Worm (Caenorhabditis elegans) whole organism, L2 larva: ENCODE results near the gene C03B1.9.

Experiments used
- C34F6.9 ChIP-seq: fragments of 150-350 bp; optimal IDR thresholded peaks from 2 replicates; lab custom pipeline; 2014; ENCODE audit warnings: missing biosample characterization, missing genetic modification characterization
- ZK546.5 ChIP-seq: sonication (generic microtip); optimal IDR thresholded peaks from 2 replicates; lab custom pipeline; 2017; ENCODE audit warnings: missing biosample characterization, missing genetic modification characterization
- alr-1 ChIP-seq: fragments of 150-350 bp; optimal IDR thresholded peaks from 2 replicates; lab custom pipeline; 2014; ENCODE audit warnings: missing biosample characterization, missing genetic modification characterization
- aly-2 ChIP-seq: fragments of 150-350 bp; optimal IDR thresholded peaks from 2 replicates; lab custom pipeline; 2014; ENCODE audit warnings: missing biosample characterization, missing genetic modification characterization
- ama-1 ChIP-seq: fragments of 150-350 bp; optimal IDR thresholded peaks from 2 replicates; lab custom pipeline; 2018; ENCODE audit warnings: inconsistent platforms
- blmp-1 ChIP-seq: sonication (generic microtip); optimal IDR thresholded peaks from 2 replicates; lab custom pipeline; 2017; ENCODE audit warnings: missing genetic modification characterization, mild to moderate bottlenecking, missing compliant biosample characterization, antibody characterized with exemption, moderate library complexity; ENCODE audit not compliant: insufficient read depth
- ceh-82 ChIP-seq: fragments of 150-350 bp; optimal IDR thresholded peaks from 2 replicates; lab custom pipeline; 2014; ENCODE audit warnings: missing biosample characterization, missing genetic modification characterization
- crh-2 ChIP-seq: sonication (generic microtip); optimal IDR thresholded peaks from 2 replicates; lab custom pipeline; 2017; ENCODE audit warnings: missing biosample characterization, missing genetic modification characterization
- dmd-4 ChIP-seq: sonication (generic microtip); optimal IDR thresholded peaks from 2 replicates; lab custom pipeline; 2017; ENCODE audit warnings: missing biosample characterization, missing genetic modification characterization
- egl-27 ChIP-seq: sonication (generic microtip); optimal IDR thresholded peaks from 3 replicates; lab custom pipeline; 2017; ENCODE audit warnings: missing biosample characterization, missing genetic modification reagents, missing genetic modification characterization
- elt-1 ChIP-seq: fragments of 150-350 bp; optimal IDR thresholded peaks from 2 replicates; lab custom pipeline; 2014; ENCODE audit warnings: missing biosample characterization, missing genetic modification characterization
- elt-3 ChIP-seq: sonication (generic microtip); optimal IDR thresholded peaks from 2 replicates; lab custom pipeline; 2017; ENCODE audit warnings: missing biosample characterization, missing genetic modification characterization
- fos-1 ChIP-seq: fragments of 150-350 bp; optimal IDR thresholded peaks from 2 replicates; lab custom pipeline; 2014; ENCODE audit warnings: missing biosample characterization, missing genetic modification characterization
- lin-11 ChIP-seq: fragments of 150-350 bp; sonication (generic microtip); optimal IDR thresholded peaks from 2 replicates; lab custom pipeline; 2014; ENCODE audit warnings: missing biosample characterization, missing genetic modification characterization, inconsistent platforms, mixed read lengths
- lin-13 ChIP-seq: fragments of 150-350 bp; optimal IDR thresholded peaks from 2 replicates; lab custom pipeline; 2014; ENCODE audit warnings: missing biosample characterization, missing genetic modification reagents, missing genetic modification characterization
- lin-39 ChIP-seq: fragments of 150-350 bp; optimal IDR thresholded peaks from 2 replicates; lab custom pipeline; 2014; ENCODE audit warnings: missing biosample characterization, missing genetic modification reagents, missing genetic modification characterization
- mab-5 ChIP-seq: fragments of 150-350 bp; optimal IDR thresholded peaks from 2 replicates; lab custom pipeline; 2014; ENCODE audit warnings: missing biosample characterization, missing genetic modification characterization
- mdl-1 ChIP-seq, 2 experiments: fragments of 150-350 bp in 1 of 2; sonication (generic microtip) in 1 of 2; optimal IDR thresholded peaks; 2 replicates each; lab custom pipeline; 2017; ENCODE audit warnings: missing biosample characterization in 2 of 2, missing genetic modification characterization in 2 of 2
- nhr-10 ChIP-seq: sonication (generic microtip); optimal IDR thresholded peaks from 2 replicates; lab custom pipeline; 2017; ENCODE audit warnings: missing biosample characterization, missing genetic modification characterization
- nhr-11 ChIP-seq: fragments of 150-350 bp; optimal IDR thresholded peaks from 2 replicates; lab custom pipeline; 2014; ENCODE audit warnings: missing biosample characterization, missing genetic modification characterization
- nhr-12 ChIP-seq: fragments of 150-350 bp; optimal IDR thresholded peaks from 2 replicates; lab custom pipeline; 2014; ENCODE audit warnings: missing biosample characterization, missing genetic modification characterization
- nhr-129 ChIP-seq: fragments of 150-350 bp; optimal IDR thresholded peaks from 2 replicates; lab custom pipeline; 2014; ENCODE audit warnings: missing biosample characterization, missing genetic modification characterization
- nhr-21 ChIP-seq: fragments of 150-350 bp; optimal IDR thresholded peaks from 2 replicates; lab custom pipeline; 2014; ENCODE audit warnings: missing biosample characterization, missing genetic modification characterization
- nhr-23 ChIP-seq: fragments of 150-350 bp; optimal IDR thresholded peaks from 2 replicates; lab custom pipeline; 2014; ENCODE audit warnings: missing biosample characterization, missing genetic modification reagents, missing genetic modification characterization
- nhr-237 ChIP-seq: fragments of 150-350 bp; optimal IDR thresholded peaks from 2 replicates; lab custom pipeline; 2014; ENCODE audit warnings: missing biosample characterization, missing genetic modification characterization
- nhr-25 ChIP-seq: fragments of 150-350 bp; sonication (generic microtip); optimal IDR thresholded peaks from 3 replicates; lab custom pipeline; 2014; ENCODE audit warnings: missing biosample characterization, missing genetic modification characterization
- nhr-6 ChIP-seq: fragments of 150-350 bp; optimal IDR thresholded peaks from 2 replicates; lab custom pipeline; 2014; ENCODE audit warnings: missing biosample characterization, missing genetic modification characterization
- sem-4 ChIP-seq: fragments of 150-350 bp; optimal IDR thresholded peaks from 2 replicates; lab custom pipeline; 2014; ENCODE audit warnings: missing biosample characterization, missing genetic modification reagents, missing genetic modification characterization
- sma-3 ChIP-seq: sonication (generic microtip); optimal IDR thresholded peaks from 2 replicates; lab custom pipeline; 2016; ENCODE audit warnings: missing genetic modification reagents, missing genetic modification characterization, missing compliant biosample characterization
- snpc-4 ChIP-seq: fragments of 150-350 bp; optimal IDR thresholded peaks from 2 replicates; lab custom pipeline; 2014; ENCODE audit warnings: missing biosample characterization, missing genetic modification characterization
- unc-55 ChIP-seq: fragments of 150-350 bp; sonication (generic microtip); optimal IDR thresholded peaks from 3 replicates; lab custom pipeline; 2014; ENCODE audit warnings: missing biosample characterization, missing genetic modification reagents, missing genetic modification characterization
- unc-62 ChIP-seq: fragments of 150-350 bp; optimal IDR thresholded peaks from 2 replicates; lab custom pipeline; 2014; ENCODE audit warnings: missing biosample characterization, missing genetic modification reagents, missing genetic modification characterization
- zag-1 ChIP-seq: fragments of 150-350 bp; optimal IDR thresholded peaks from 2 replicates; lab custom pipeline; 2014; ENCODE audit warnings: missing biosample characterization, missing genetic modification characterization
- ztf-1 ChIP-seq: fragments of 200-800 bp; sonication (Bioruptor generic); conservative IDR thresholded peaks from 2 replicates; pipeline ENCODE4 v1.3.6; 2022; ENCODE audit warnings: missing genetic modification characterization, missing compliant biosample characterization
- ztf-11 ChIP-seq: sonication (generic microtip); optimal IDR thresholded peaks from 2 replicates; lab custom pipeline; 2017; ENCODE audit warnings: missing biosample characterization, missing genetic modification characterization
- ztf-4 ChIP-seq: fragments of 150-350 bp; optimal IDR thresholded peaks from 2 replicates; lab custom pipeline; 2014; ENCODE audit warnings: missing biosample characterization, missing genetic modification characterization

Gene C03B1.9

DNA sequence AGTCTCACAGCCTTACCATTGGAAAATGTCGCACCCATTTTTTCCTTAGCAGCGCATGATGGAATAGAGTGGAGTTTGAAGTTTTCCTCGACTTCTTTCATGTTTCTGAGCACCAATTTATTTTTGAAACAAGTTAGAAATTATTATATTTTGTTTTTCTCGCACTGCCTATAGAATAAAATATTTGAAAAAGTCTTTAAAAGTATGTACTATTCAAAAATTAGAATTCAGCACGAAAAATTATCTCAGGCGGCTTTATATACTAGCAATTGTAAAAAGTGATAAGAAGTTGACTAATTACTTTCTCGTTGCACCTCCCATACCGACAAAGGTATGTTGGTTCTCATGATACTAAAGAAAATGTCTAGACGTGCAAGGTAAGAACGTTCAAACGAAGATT is at the start of gene C03B1.9:
Gene C03B1.9 (minus strand): TSS at position 101 of the 400 bp plus-strand sequence.
- TF ChIP-seq egl-27 (tag; lab: Kevin White, UChicago) = no peak
- TF ChIP-seq dmd-4 (tag; lab: Kevin White, UChicago) = no peak
- no peak for TF ChIP-seq nhr-21 (tag; lab: Kevin White, UChicago)
- TF ChIP-seq ama-1 (lab: Kevin White, UChicago) = no peak
- no peak for TF ChIP-seq crh-2 (tag; lab: Kevin White, UChicago)
- no peak for TF ChIP-seq nhr-12 (tag; lab: Kevin White, UChicago)
- TF ChIP-seq ztf-1 (GFP tag; lab: Robert Waterston, UW) = no peak
- TF ChIP-seq elt-1 (tag; lab: Kevin White, UChicago) = no peak
- TF ChIP-seq C34F6.9 (tag; lab: Kevin White, UChicago) = no peak
- TF ChIP-seq mdl-1 (tag; optimal IDR thresholded peaks at IDR 0.05; lab: Kevin White, UChicago) = no peak
- no peak for TF ChIP-seq nhr-10 (tag; lab: Kevin White, UChicago)
- TF ChIP-seq ztf-11 (tag; lab: Kevin White, UChicago) = no peak
- TF ChIP-seq nhr-23 (tag; lab: Kevin White, UChicago) = no peak
- no peak for TF ChIP-seq mab-5 (tag; lab: Kevin White, UChicago)
- no peak for TF ChIP-seq lin-13 (GFP tag; lab: Kevin White, UChicago)
- no peak for TF ChIP-seq zag-1
- TF ChIP-seq ztf-4 (tag; lab: Kevin White, UChicago) = no peak
- TF ChIP-seq nhr-6 = no peak
- TF ChIP-seq, all 48 proteins: peak for 0

ce11 chrX:6391491-6391890 is 44.6 kb upstream of the C03B1.9 start, which contains the start of gene igcm-2:
Gene igcm-2, minus strand, starts transcription at chrX:6391591.
- TF ChIP-seq nhr-10 (tag; lab: Kevin White, UChicago) (no peak), nhr-6 (no peak), nhr-11 (tag; lab: Kevin White, UChicago) (no peak), nhr-25 (tag; lab: Kevin White, UChicago) (no peak), nhr-23 (tag; lab: Kevin White, UChicago) (no peak), ceh-82 (tag; lab: Kevin White, UChicago) (no peak), unc-55 (no peak), snpc-4 (tag; lab: Kevin White, UChicago) (no peak), lin-39 (tag; lab: Kevin White, UChicago) (no peak), ztf-4 (tag; lab: Kevin White, UChicago) (no peak), sem-4 (tag; lab: Kevin White, UChicago) (no peak), alr-1 (tag; lab: Kevin White, UChicago) (no peak)

ce11 chrX:6388639-6389038 is 41.7 kb upstream of the C03B1.9 start:
- TF ChIP-seq ztf-11 (tag; lab: Kevin White, UChicago) (no peak), nhr-129 (tag; lab: Kevin White, UChicago) (no peak), sma-3 (GFP tag; lab: Kevin White, UChicago) (no peak), ceh-82 (tag; lab: Kevin White, UChicago) (no peak), nhr-21 (tag; lab: Kevin White, UChicago) (no peak), elt-3 (no peak), ZK546.5 (no peak), lin-13 (GFP tag; lab: Kevin White, UChicago) (no peak), nhr-237 (tag; lab: Kevin White, UChicago) (no peak)
- TF ChIP-seq, all 48 proteins: peak for 0

- TF ChIP-seq dmd-4 (tag; lab: Kevin White, UChicago) (no peak), lin-11 (tag; lab: Kevin White, UChicago) (no peak), elt-3 (no peak), blmp-1 (no peak)
- TF ChIP-seq, all 48 proteins: peak for 0
These were observed 38.3 kb upstream of the C03B1.9 start, which contains the start of gene igdb-3 for ce11 chrX:6385185-6385584. Gene igdb-3, plus strand, starts transcription at chrX:6385485.

ce11 chrX:6384537-6384936 is 37.6 kb upstream of the C03B1.9 start:
- TF ChIP-seq unc-55 = no peak
- TF ChIP-seq ztf-4 (tag; lab: Kevin White, UChicago) = no peak
- TF ChIP-seq ama-1 (lab: Kevin White, UChicago) = no peak
- TF ChIP-seq unc-62 = no peak
- no peak for TF ChIP-seq nhr-11 (tag; lab: Kevin White, UChicago)
- no peak for TF ChIP-seq aly-2
- no peak for TF ChIP-seq ceh-82 (tag; lab: Kevin White, UChicago)
- no peak for TF ChIP-seq ztf-1 (GFP tag; lab: Robert Waterston, UW)
- no peak for TF ChIP-seq ZK546.5
- TF ChIP-seq blmp-1 = no peak
- no peak for TF ChIP-seq fos-1 (tag; lab: Kevin White, UChicago)
